Worm (Caenorhabditis elegans) whole organism, L2 larva: ENCODE results near the gene rpb-12.

ENCODE experiments used
- lin-13 ChIP-seq: fragments of 150-350 bp; optimal IDR thresholded peaks from 2 replicates; lab custom pipeline; 2014; ENCODE audit warnings: missing biosample characterization, missing genetic modification reagents, missing genetic modification characterization
- mab-5 ChIP-seq: fragments of 150-350 bp; optimal IDR thresholded peaks from 2 replicates; lab custom pipeline; 2014; ENCODE audit warnings: missing biosample characterization, missing genetic modification characterization
- mdl-1 ChIP-seq, 2 experiments: fragments of 150-350 bp in 1 of 2; sonication (generic microtip) in 1 of 2; optimal IDR thresholded peaks; 2 replicates each; lab custom pipeline; 2017; ENCODE audit warnings: missing biosample characterization in 2 of 2, missing genetic modification characterization in 2 of 2
- nhr-11 ChIP-seq: fragments of 150-350 bp; optimal IDR thresholded peaks from 2 replicates; lab custom pipeline; 2014; ENCODE audit warnings: missing biosample characterization, missing genetic modification characterization
- nhr-129 ChIP-seq: fragments of 150-350 bp; optimal IDR thresholded peaks from 2 replicates; lab custom pipeline; 2014; ENCODE audit warnings: missing biosample characterization, missing genetic modification characterization
- nhr-77 ChIP-seq: fragments of 150-350 bp; optimal IDR thresholded peaks from 2 replicates; lab custom pipeline; 2014; ENCODE audit warnings: missing biosample characterization, missing genetic modification characterization
- skn-1 ChIP-seq: sonication (generic microtip); optimal IDR thresholded peaks from 2 replicates; lab custom pipeline; 2017; ENCODE audit warnings: missing biosample characterization, missing genetic modification characterization
- unc-39 ChIP-seq: fragments of 150-350 bp; optimal IDR thresholded peaks from 2 replicates; lab custom pipeline; 2014; ENCODE audit warnings: missing biosample characterization, missing genetic modification characterization
- ztf-11 ChIP-seq: sonication (generic microtip); optimal IDR thresholded peaks from 2 replicates; lab custom pipeline; 2017; ENCODE audit warnings: missing biosample characterization, missing genetic modification characterization

ce11 chrIV:9107464-9107863 is 39.2 kb downstream of the rpb-12 start:
- no peak for TF ChIP-seq unc-39 (tag; lab: Kevin White, UChicago)
- no peak for TF ChIP-seq ztf-11 (tag; lab: Kevin White, UChicago)
- no peak for TF ChIP-seq skn-1
- TF ChIP-seq nhr-77 (tag; lab: Kevin White, UChicago): no peak
- TF ChIP-seq mdl-1 (tag; optimal IDR thresholded peaks at IDR 0.05; lab: Kevin White, UChicago): no peak
- peak; percentile 65 for TF ChIP-seq nhr-129 (tag; lab: Kevin White, UChicago)
- no peak for TF ChIP-seq mab-5 (tag; lab: Kevin White, UChicago)
- no peak for TF ChIP-seq nhr-11 (tag; lab: Kevin White, UChicago)
- no peak for TF ChIP-seq lin-13 (GFP tag; lab: Kevin White, UChicago)
